Worm (Caenorhabditis elegans) whole organism, L4 larva: Measurements from ENCODE around the gene Y53G8AR.1.

Experiments
- F44E2.7 ChIP-seq: fragments of 200-800 bp; sonication (Bioruptor generic); IDR thresholded peaks from 2 replicates; pipeline ENCODE4 v2.1.2; 2022; ENCODE audit warnings: missing genetic modification characterization, missing compliant biosample characterization
- Y105C5A.15 ChIP-seq: fragments of 200-800 bp; sonication (Bioruptor generic); IDR thresholded peaks from 2 replicates; pipeline ENCODE4 v1.3.6; 2022; ENCODE audit warnings: missing genetic modification characterization, missing compliant biosample characterization
- Y5F2A.4 ChIP-seq: fragments of 200-800 bp; sonication (Bioruptor generic); optimal IDR thresholded peaks from 2 replicates; lab custom pipeline; 2018; ENCODE audit warnings: mild to moderate bottlenecking, missing genetic modification characterization, missing compliant biosample characterization
- ZK337.2 ChIP-seq: fragments of 200-800 bp; sonication (Bioruptor generic); IDR thresholded peaks from 2 replicates; pipeline ENCODE4 v1.3.6; 2022; ENCODE audit warnings: missing genetic modification reagents, missing genetic modification characterization, missing compliant biosample characterization
- ZK546.5 ChIP-seq, 2 experiments: sonication (generic microtip); optimal IDR thresholded peaks; 2 replicates each; lab custom pipeline; 2017; ENCODE audit warnings: missing biosample characterization in 2 of 2, missing genetic modification characterization in 2 of 2
- aly-2 ChIP-seq: sonication (generic microtip); optimal IDR thresholded peaks from 2 replicates; lab custom pipeline; 2018; ENCODE audit warnings: missing biosample characterization, missing genetic modification characterization
- ama-1 ChIP-seq: fragments of 150-350 bp; optimal IDR thresholded peaks from 2 replicates; lab custom pipeline; 2014; ENCODE audit warnings: inconsistent platforms, mixed read lengths
- arid-1 ChIP-seq: fragments of 200-800 bp; sonication (Bioruptor generic); conservative IDR thresholded peaks from 2 replicates; pipeline ENCODE4 v1.3.6; 2022; ENCODE audit warnings: missing genetic modification reagents, missing genetic modification characterization, missing compliant biosample characterization
- ceh-28 ChIP-seq: fragments of 150-350 bp; optimal IDR thresholded peaks from 2 replicates; lab custom pipeline; 2014; ENCODE audit warnings: missing biosample characterization, missing genetic modification reagents, missing genetic modification characterization
- ces-1 ChIP-seq: fragments of 150-350 bp; sonication (generic microtip); optimal IDR thresholded peaks from 4 replicates; lab custom pipeline; 2014; ENCODE audit warnings: missing biosample characterization, missing genetic modification reagents, missing genetic modification characterization
- cey-2 ChIP-seq: sonication (generic microtip); optimal IDR thresholded peaks from 3 replicates; lab custom pipeline; 2017; ENCODE audit warnings: missing genetic modification characterization, mild to moderate bottlenecking, missing compliant biosample characterization, antibody characterized with exemption, borderline replicate concordance; ENCODE audit not compliant: insufficient read depth
- daf-12 ChIP-seq: fragments of 150-350 bp; optimal IDR thresholded peaks from 2 replicates; lab custom pipeline; 2014; ENCODE audit warnings: missing biosample characterization, missing genetic modification reagents, missing genetic modification characterization
- dmd-6 ChIP-seq: fragments of 200-800 bp; sonication (Bioruptor generic); IDR thresholded peaks from 2 replicates; pipeline ENCODE4 v1.3.6; 2022; ENCODE audit warnings: missing genetic modification reagents, missing genetic modification characterization, missing compliant biosample characterization
- dmd-8 ChIP-seq: fragments of 200-800 bp; sonication (Bioruptor generic); IDR thresholded peaks from 2 replicates; pipeline ENCODE4 v1.3.6; 2022; ENCODE audit warnings: missing genetic modification characterization, missing compliant biosample characterization
- dmd-9 ChIP-seq: fragments of 200-800 bp; sonication (Bioruptor generic); IDR thresholded peaks from 2 replicates; pipeline ENCODE4 v1.3.6; 2022; ENCODE audit warnings: missing genetic modification reagents, missing genetic modification characterization, missing compliant biosample characterization
- duxl-1 ChIP-seq: sonication (generic microtip); optimal IDR thresholded peaks from 2 replicates; lab custom pipeline; 2016; ENCODE audit warnings: mild to moderate bottlenecking, missing genetic modification characterization, moderate library complexity, missing compliant biosample characterization; ENCODE audit not compliant: poor library complexity
- fos-1 ChIP-seq: fragments of 150-350 bp; optimal IDR thresholded peaks from 2 replicates; lab custom pipeline; 2014; ENCODE audit warnings: missing biosample characterization, missing genetic modification characterization
- hlh-11 ChIP-seq: fragments of 200-800 bp; sonication (Bioruptor generic); optimal IDR thresholded peaks from 2 replicates; lab custom pipeline; 2018; ENCODE audit warnings: mild to moderate bottlenecking, missing genetic modification characterization, missing compliant biosample characterization
- hlh-30 ChIP-seq: sonication (generic microtip); optimal IDR thresholded peaks from 2 replicates; lab custom pipeline; 2017; ENCODE audit warnings: antibody characterized with exemption, mild to moderate bottlenecking, missing genetic modification characterization, missing compliant biosample characterization; ENCODE audit not compliant: insufficient read depth
- jun-1 ChIP-seq: fragments of 150-350 bp; optimal IDR thresholded peaks from 2 replicates; lab custom pipeline; 2014; ENCODE audit warnings: missing biosample characterization, missing genetic modification reagents, missing genetic modification characterization
- lin-1 ChIP-seq: fragments of 200-800 bp; sonication (Bioruptor generic); IDR thresholded peaks from 2 replicates; pipeline ENCODE4 v1.3.6; 2022; ENCODE audit warnings: missing genetic modification reagents, missing genetic modification characterization, missing compliant biosample characterization
- lin-13 ChIP-seq: fragments of 150-350 bp; optimal IDR thresholded peaks from 2 replicates; lab custom pipeline; 2014; ENCODE audit warnings: missing biosample characterization, missing genetic modification reagents, missing genetic modification characterization
- lin-15B ChIP-seq: fragments of 150-350 bp; sonication (generic microtip); optimal IDR thresholded peaks from 3 replicates; lab custom pipeline; 2014; ENCODE audit warnings: missing biosample characterization, missing genetic modification characterization
- madf-5 ChIP-seq, 2 experiments: fragments of 200-800 bp; sonication (Bioruptor generic); IDR thresholded peaks; 2 replicates each; pipeline ENCODE4 v1.3.6; 2022; ENCODE audit warnings: missing compliant biosample characterization in 2 of 2, missing genetic modification characterization in 2 of 2
- mdl-1 ChIP-seq, 2 experiments: fragments of 150-350 bp in 1 of 2; sonication (generic microtip) in 1 of 2; optimal IDR thresholded peaks; 2 replicates each; lab custom pipeline; 2014 to 2017; ENCODE audit warnings: missing biosample characterization in 2 of 2, missing genetic modification characterization in 2 of 2
- mep-1 ChIP-seq: fragments of 150-350 bp; sonication (generic microtip); optimal IDR thresholded peaks from 3 replicates; lab custom pipeline; 2014; ENCODE audit warnings: missing biosample characterization, missing genetic modification characterization
- nhr-11 ChIP-seq: fragments of 150-350 bp; optimal IDR thresholded peaks from 2 replicates; lab custom pipeline; 2014; ENCODE audit warnings: missing biosample characterization, missing genetic modification characterization
- nhr-237 ChIP-seq: sonication (generic microtip); optimal IDR thresholded peaks from 2 replicates; lab custom pipeline; 2017; ENCODE audit warnings: missing biosample characterization, missing genetic modification characterization
- nhr-28 ChIP-seq: fragments of 150-350 bp; optimal IDR thresholded peaks from 2 replicates; lab custom pipeline; 2014; ENCODE audit warnings: missing biosample characterization, missing genetic modification characterization
- nhr-48 ChIP-seq: sonication (generic microtip); optimal IDR thresholded peaks from 2 replicates; lab custom pipeline; 2016; ENCODE audit warnings: mild to moderate bottlenecking, missing genetic modification characterization, missing compliant biosample characterization
- nhr-76 ChIP-seq: fragments of 150-350 bp; optimal IDR thresholded peaks from 2 replicates; lab custom pipeline; 2014; ENCODE audit warnings: missing biosample characterization, missing genetic modification characterization
- nhr-77 ChIP-seq: fragments of 150-350 bp; optimal IDR thresholded peaks from 2 replicates; lab custom pipeline; 2014; ENCODE audit warnings: missing biosample characterization, missing genetic modification characterization
- skn-1 ChIP-seq: fragments of 150-350 bp; optimal IDR thresholded peaks from 2 replicates; lab custom pipeline; 2014; ENCODE audit warnings: missing biosample characterization, missing genetic modification characterization
- snpc-4 ChIP-seq: fragments of 150-350 bp; optimal IDR thresholded peaks from 2 replicates; lab custom pipeline; 2014; ENCODE audit warnings: missing biosample characterization, missing genetic modification characterization
- tra-1 ChIP-seq: fragments of 200-800 bp; sonication (Bioruptor generic); IDR thresholded peaks from 2 replicates; pipeline ENCODE4 v1.3.6; 2022; ENCODE audit warnings: missing genetic modification reagents, missing genetic modification characterization, missing compliant biosample characterization
- unc-39 ChIP-seq: sonication (generic microtip); optimal IDR thresholded peaks from 2 replicates; lab custom pipeline; 2017; ENCODE audit warnings: missing biosample characterization, missing genetic modification characterization
- unc-62 ChIP-seq, 3 experiments: fragments of 150-350 bp in 1 of 3; sonication (generic microtip); optimal IDR thresholded peaks in 2 of 3; peaks in 1 of 3; 1 replicate in 1 of 3; 2 replicates in 2 of 3; lab custom pipeline; 2014 to 2017; ENCODE audit warnings: missing biosample characterization in 3 of 3, missing genetic modification characterization in 3 of 3, missing genetic modification reagents in 3 of 3, missing genotype in 1 of 3

Gene Y53G8AR.1

DNA sequence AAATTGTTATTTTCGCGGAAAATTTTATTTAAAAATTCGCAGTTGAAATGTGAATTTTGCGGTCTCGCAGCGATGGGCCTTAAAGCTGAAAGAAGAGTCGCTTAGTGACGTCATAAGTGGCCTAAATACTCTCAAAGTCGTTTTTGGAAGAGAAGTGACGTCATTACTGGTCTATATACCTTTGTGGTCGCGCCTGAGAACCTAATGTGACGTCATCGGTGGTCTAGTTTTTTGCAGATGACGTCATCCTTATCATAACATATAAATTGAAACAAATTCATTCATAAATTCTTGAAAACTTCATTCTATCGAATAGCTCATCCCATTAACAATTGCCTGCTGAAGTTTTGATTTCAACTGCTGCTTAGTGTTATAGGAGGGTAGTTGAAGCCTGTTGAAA, 44.3 kb downstream of the Y53G8AR.1 start:
- TF ChIP-seq nhr-77 (no peak), nhr-76 (tag; lab: Kevin White, UChicago) (no peak), lin-15B (tag; lab: Kevin White, UChicago) (no peak), hlh-11 (tag; lab: Kevin White, UChicago) (no peak), cey-2 (tag; lab: Kevin White, UChicago) (no peak), ceh-28 (tag; lab: Kevin White, UChicago) (no peak), dmd-8 (GFP tag; lab: Robert Waterston, UW) (no peak), ama-1 (lab: Kevin White, UChicago) (no peak), ZK337.2 (GFP tag; lab: Robert Waterston, UW) (no peak), daf-12 (no peak), arid-1 (GFP tag; lab: Robert Waterston, UW) (no peak)

ce11 chrIII:3377700-3378099, 44.9 kb downstream of the Y53G8AR.1 start:
- TF ChIP-seq ceh-28 (tag; lab: Kevin White, UChicago) = no peak
- TF ChIP-seq dmd-6 (GFP tag; lab: Robert Waterston, UW) = peak; percentile 17; the same call in 1 of the 2 replicates
- TF ChIP-seq Y5F2A.4 = no peak
- peak; percentile 81 for TF ChIP-seq hlh-30 (tag; lab: Kevin White, UChicago)
- no peak for TF ChIP-seq aly-2 (tag; lab: Kevin White, UChicago)
- no peak for TF ChIP-seq nhr-48 (tag; lab: Kevin White, UChicago)
- TF ChIP-seq tra-1 (GFP tag; lab: Robert Waterston, UW) = 0 out of 2 replicates have a peak, but pooled peaks have one; percentile 29
- peak; percentile 15 for TF ChIP-seq mep-1
- TF ChIP-seq mdl-1 (tag; optimal IDR thresholded peaks at IDR 0.05; lab: Kevin White, UChicago) = peak in 1 of 2 experiments; percentile 24
- TF ChIP-seq nhr-28 (tag; lab: Kevin White, UChicago) = peak; percentile 38
- TF ChIP-seq F44E2.7 (GFP tag; lab: Robert Waterston, UW) = no peak
- TF ChIP-seq skn-1 (tag; lab: Kevin White, UChicago) = no peak
- TF ChIP-seq hlh-11 (tag; lab: Kevin White, UChicago) = peak; percentile 27
- no peak for TF ChIP-seq fos-1
- no peak for TF ChIP-seq duxl-1 (tag; lab: Kevin White, UChicago)
- TF ChIP-seq lin-15B (tag; lab: Kevin White, UChicago) = no peak
- no peak for TF ChIP-seq nhr-11 (tag; lab: Kevin White, UChicago)
- TF ChIP-seq Y105C5A.15 (GFP tag; lab: Robert Waterston, UW) = no peak
- no peak for TF ChIP-seq ces-1 (GFP tag; lab: Kevin White, UChicago)
- TF ChIP-seq lin-1 (GFP tag; lab: Robert Waterston, UW) = no peak
- TF ChIP-seq snpc-4 (tag; lab: Kevin White, UChicago) = peak; percentile 66
- peak; percentile 25 for TF ChIP-seq lin-13 (GFP tag; lab: Kevin White, UChicago)
- TF ChIP-seq madf-5 (GFP tag; IDR thresholded peaks at IDR 0.05; lab: Robert Waterston, UW) = no peak
- no peak for TF ChIP-seq nhr-237 (tag; lab: Kevin White, UChicago)
- TF ChIP-seq ZK546.5 (tag; optimal IDR thresholded peaks at IDR 0.05; lab: Kevin White, UChicago) = no peak
- TF ChIP-seq unc-39 = no peak
- TF ChIP-seq jun-1 (tag; lab: Kevin White, UChicago) = no peak

ce11 chrIII:3381866-3382265, 49.0 kb downstream of the Y53G8AR.1 start:
- TF ChIP-seq dmd-9 (GFP tag; lab: Robert Waterston, UW) = no peak
- TF ChIP-seq unc-62 (GFP tag; optimal IDR thresholded peaks at IDR 0.05 in 1 of 2; lab: Kevin White, UChicago) = peak in 1 of 2 experiments; percentile 97
- no peak for TF ChIP-seq unc-62 (tag; optimal IDR thresholded peaks at IDR 0.05; lab: Kevin White, UChicago)
- no peak for TF ChIP-seq skn-1 (tag; lab: Kevin White, UChicago)
